Worm (Caenorhabditis elegans) whole organism, young adult: ENCODE measurements around the gene srz-54.

ENCODE experiments used
- B0336.3 ChIP-seq: fragments of 200-800 bp; sonication (Bioruptor generic); IDR thresholded peaks from 2 replicates; pipeline ENCODE4 v1.3.6; 2022; ENCODE audit warnings: missing genetic modification characterization, missing compliant biosample characterization
- ceh-40 ChIP-seq: fragments of 200-800 bp; sonication (Bioruptor generic); IDR thresholded peaks from 2 replicates; pipeline ENCODE4 v1.3.6; 2022; ENCODE audit warnings: missing genetic modification characterization, missing compliant biosample characterization
- hrde-1 ChIP-seq: sonication (generic microtip); optimal IDR thresholded peaks from 2 replicates; lab custom pipeline; 2016; ENCODE audit warnings: missing genetic modification characterization, mild to moderate bottlenecking, missing compliant biosample characterization, moderate library complexity, missing genotype, missing genetic modification reagents, borderline replicate concordance

- TF ChIP-seq hrde-1 (tag; lab: Kevin White, UChicago) (no peak), ceh-40 (GFP tag; lab: Robert Waterston, UW) (no peak), B0336.3 (GFP tag; lab: Robert Waterston, UW) (no peak)
Observed at ce11 chrV:16987783-16988182, 7.3 kb downstream of the srz-54 start.
